Fruit fly (Drosophila melanogaster): ENCODE measurements around the gene Gr39a.

- TF ChIP-seq toe (GFP tag; optimal IDR thresholded peaks at IDR 0.05) (no peak), bab1 (GFP tag; optimal IDR thresholded peaks at IDR 0.05) (no peak), CG1620 (GFP tag; optimal IDR thresholded peaks at IDR 0.05) (no peak), CG11617 (GFP tag; optimal IDR thresholded peaks at IDR 0.05) (no peak), Mnt (GFP tag; optimal IDR thresholded peaks at IDR 0.05) (no peak), Crg-1 (GFP tag; optimal IDR thresholded peaks at IDR 0.05) (no peak), cnc (optimal IDR thresholded peaks at IDR 0.05) (no peak), Hr96 (GFP tag; optimal IDR thresholded peaks at IDR 0.05) (no peak), ovo (GFP tag; optimal IDR thresholded peaks at IDR 0.05) (no peak), Clk (GFP tag; optimal IDR thresholded peaks at IDR 0.05) (no peak), CG5204 (GFP tag; optimal IDR thresholded peaks at IDR 0.05) (no peak), CG14711 (tag; optimal IDR thresholded peaks at IDR 0.05) (no peak), pad (GFP tag; optimal IDR thresholded peaks at IDR 0.05) (no peak)
Measured at dm6 chr2L:21303655-21304532, 13.4 kb downstream of the Gr39a start.
